Worm (Caenorhabditis elegans) whole organism, mixed stage, embryonic: ENCODE data around the gene clec-75.

Experiments
- drap-1 ChIP-seq: fragments of 200-800 bp; sonication (Bioruptor generic); optimal IDR thresholded peaks from 3 replicates; lab custom pipeline; 2018; ENCODE audit warnings: mild to moderate bottlenecking, missing genetic modification characterization, missing compliant biosample characterization
- lsy-2 ChIP-seq: fragments of 150-350 bp; optimal IDR thresholded peaks from 2 replicates; lab custom pipeline; 2014; ENCODE audit warnings: missing biosample characterization, missing genetic modification characterization
- nhr-12 ChIP-seq: fragments of 150-350 bp; optimal IDR thresholded peaks from 2 replicates; lab custom pipeline; 2014; ENCODE audit warnings: missing biosample characterization, missing genetic modification characterization
- nhr-237 ChIP-seq: fragments of 150-350 bp; optimal IDR thresholded peaks from 2 replicates; lab custom pipeline; 2014; ENCODE audit warnings: missing biosample characterization, missing genetic modification characterization
- nhr-28 ChIP-seq: fragments of 150-350 bp; optimal IDR thresholded peaks from 2 replicates; lab custom pipeline; 2014; ENCODE audit warnings: missing biosample characterization, missing genetic modification characterization
- nhr-76 ChIP-seq: sonication (generic microtip); optimal IDR thresholded peaks from 2 replicates; lab custom pipeline; 2017; ENCODE audit warnings: missing biosample characterization, missing genetic modification characterization
- snpc-4 ChIP-seq: fragments of 150-350 bp; optimal IDR thresholded peaks from 2 replicates; lab custom pipeline; 2014; ENCODE audit warnings: missing biosample characterization, missing genetic modification characterization
- sptf-1 ChIP-seq: sonication (generic microtip); optimal IDR thresholded peaks from 2 replicates; lab custom pipeline; 2017; ENCODE audit warnings: mild to moderate bottlenecking, missing genetic modification characterization, moderate library complexity, missing compliant biosample characterization
- unc-39 ChIP-seq: fragments of 150-350 bp; optimal IDR thresholded peaks from 2 replicates; lab custom pipeline; 2014; ENCODE audit warnings: missing biosample characterization, missing genetic modification characterization
- unc-62 ChIP-seq: fragments of 150-350 bp; optimal IDR thresholded peaks from 2 replicates; lab custom pipeline; 2014; ENCODE audit warnings: missing biosample characterization, missing genetic modification reagents, missing genetic modification characterization

ce11 chrIV:3965013-3965412 lies 4.5 kb downstream of the clec-75 start, which contains the start of gene clec-76:
- no peak for TF ChIP-seq sptf-1
- TF ChIP-seq snpc-4: no peak
- no peak for TF ChIP-seq nhr-237 (tag; lab: Kevin White, UChicago)
- no peak for TF ChIP-seq unc-39 (tag; lab: Kevin White, UChicago)
- TF ChIP-seq nhr-28 (tag; lab: Kevin White, UChicago): no peak
- TF ChIP-seq unc-62 (GFP tag; lab: Kevin White, UChicago): no peak
- no peak for TF ChIP-seq lsy-2
- TF ChIP-seq drap-1 (GFP tag; lab: Kevin White, UChicago): no peak
- TF ChIP-seq nhr-76 (tag; lab: Kevin White, UChicago): no peak
- no peak for TF ChIP-seq nhr-12 (tag; lab: Kevin White, UChicago)
